Worm (Caenorhabditis elegans) whole organism, L3 larva: Measurements from ENCODE around the gene F48E3.9.

ENCODE experiments used
- R02D3.7 ChIP-seq: fragments of 150-350 bp; optimal IDR thresholded peaks from 2 replicates; lab custom pipeline; 2014; ENCODE audit warnings: missing biosample characterization, missing genetic modification characterization
- ZK546.5 ChIP-seq: sonication (generic microtip); optimal IDR thresholded peaks from 2 replicates; lab custom pipeline; 2017; ENCODE audit warnings: missing biosample characterization, missing genetic modification characterization
- aly-2 ChIP-seq: fragments of 150-350 bp; optimal IDR thresholded peaks from 2 replicates; lab custom pipeline; 2014; ENCODE audit warnings: missing biosample characterization, missing genetic modification characterization
- ama-1 ChIP-seq: fragments of 150-350 bp; optimal IDR thresholded peaks from 2 replicates; lab custom pipeline; 2018
- ceh-28 ChIP-seq: fragments of 150-350 bp; optimal IDR thresholded peaks from 2 replicates; lab custom pipeline; 2014; ENCODE audit warnings: missing biosample characterization, missing genetic modification reagents, missing genetic modification characterization
- ceh-82 ChIP-seq: fragments of 150-350 bp; optimal IDR thresholded peaks from 2 replicates; lab custom pipeline; 2014; ENCODE audit warnings: missing biosample characterization, missing genetic modification characterization
- ceh-9 ChIP-seq: sonication (generic microtip); optimal IDR thresholded peaks from 2 replicates; lab custom pipeline; 2018; ENCODE audit warnings: missing biosample characterization, missing genetic modification characterization
- daf-12 ChIP-seq: fragments of 150-350 bp; optimal IDR thresholded peaks from 2 replicates; lab custom pipeline; 2014; ENCODE audit warnings: missing biosample characterization, missing genetic modification reagents, missing genetic modification characterization
- egl-27 ChIP-seq: sonication (generic microtip); optimal IDR thresholded peaks from 4 replicates; lab custom pipeline; 2017; ENCODE audit warnings: missing biosample characterization, missing genetic modification reagents, missing genetic modification characterization
- elt-1 ChIP-seq: fragments of 150-350 bp; optimal IDR thresholded peaks from 2 replicates; lab custom pipeline; 2014; ENCODE audit warnings: missing biosample characterization, missing genetic modification characterization
- elt-2 ChIP-seq: sonication (generic microtip); optimal IDR thresholded peaks from 2 replicates; lab custom pipeline; 2016; ENCODE audit warnings: missing genetic modification reagents, mild to moderate bottlenecking, missing genetic modification characterization, missing compliant biosample characterization
- elt-3 ChIP-seq, 3 experiments: fragments of 150-350 bp in 1 of 3; sonication (generic microtip) in 2 of 3; optimal IDR thresholded peaks; 2 replicates in 2 of 3; 4 replicates in 1 of 3; lab custom pipeline; 2014 to 2017; ENCODE audit warnings: missing biosample characterization in 3 of 3, missing genetic modification characterization in 3 of 3
- eor-1 ChIP-seq, 2 experiments: fragments of 150-350 bp; optimal IDR thresholded peaks; 2 replicates each; lab custom pipeline; 2014 to 2018; ENCODE audit warnings: missing biosample characterization in 2 of 2, missing genetic modification characterization in 2 of 2
- fkh-10 ChIP-seq: sonication (generic microtip); optimal IDR thresholded peaks from 2 replicates; lab custom pipeline; 2017; ENCODE audit warnings: missing biosample characterization, missing genetic modification reagents, missing genetic modification characterization
- fkh-2 ChIP-seq: fragments of 150-350 bp; optimal IDR thresholded peaks from 2 replicates; lab custom pipeline; 2014; ENCODE audit warnings: missing biosample characterization, missing genetic modification reagents, missing genetic modification characterization
- fos-1 ChIP-seq: fragments of 150-350 bp; optimal IDR thresholded peaks from 2 replicates; lab custom pipeline; 2014; ENCODE audit warnings: missing biosample characterization, missing genetic modification characterization
- hmg-11 ChIP-seq: sonication (generic microtip); optimal IDR thresholded peaks from 2 replicates; lab custom pipeline; 2016; ENCODE audit warnings: missing genetic modification characterization, missing compliant biosample characterization
- jun-1 ChIP-seq: fragments of 150-350 bp; optimal IDR thresholded peaks from 2 replicates; lab custom pipeline; 2014; ENCODE audit warnings: missing biosample characterization, missing genetic modification reagents, missing genetic modification characterization
- lin-15B ChIP-seq: fragments of 150-350 bp; optimal IDR thresholded peaks from 2 replicates; lab custom pipeline; 2014; ENCODE audit warnings: missing biosample characterization, missing genetic modification characterization
- lin-39 ChIP-seq: fragments of 150-350 bp; optimal IDR thresholded peaks from 2 replicates; lab custom pipeline; 2018; ENCODE audit warnings: missing biosample characterization, missing genetic modification reagents, missing genetic modification characterization
- mdl-1 ChIP-seq: fragments of 150-350 bp; optimal IDR thresholded peaks from 2 replicates; lab custom pipeline; 2014; ENCODE audit warnings: missing biosample characterization, missing genetic modification characterization
- mml-1 ChIP-seq: fragments of 150-350 bp; sonication (generic microtip); optimal IDR thresholded peaks from 3 replicates; lab custom pipeline; 2014; ENCODE audit warnings: missing biosample characterization, missing genetic modification characterization
- nfya-1 ChIP-seq: sonication (generic microtip); optimal IDR thresholded peaks from 2 replicates; lab custom pipeline; 2017; ENCODE audit warnings: missing genetic modification characterization, mild to moderate bottlenecking, missing compliant biosample characterization, antibody characterized with exemption, moderate library complexity; ENCODE audit not compliant: insufficient read depth
- nhr-11 ChIP-seq: fragments of 150-350 bp; optimal IDR thresholded peaks from 2 replicates; lab custom pipeline; 2014; ENCODE audit warnings: missing biosample characterization, missing genetic modification characterization
- nhr-12 ChIP-seq: fragments of 150-350 bp; optimal IDR thresholded peaks from 2 replicates; lab custom pipeline; 2014; ENCODE audit warnings: missing biosample characterization, missing genetic modification characterization
- nhr-23 ChIP-seq: fragments of 150-350 bp; optimal IDR thresholded peaks from 2 replicates; lab custom pipeline; 2014; ENCODE audit warnings: missing biosample characterization, missing genetic modification reagents, missing genetic modification characterization
- nhr-237 ChIP-seq: fragments of 150-350 bp; optimal IDR thresholded peaks from 2 replicates; lab custom pipeline; 2014; ENCODE audit warnings: missing biosample characterization, missing genetic modification characterization
- nhr-25 ChIP-seq: sonication (generic microtip); optimal IDR thresholded peaks from 2 replicates; lab custom pipeline; 2017; ENCODE audit warnings: missing biosample characterization, missing genetic modification characterization
- nhr-28 ChIP-seq: fragments of 150-350 bp; optimal IDR thresholded peaks from 2 replicates; lab custom pipeline; 2014; ENCODE audit warnings: missing biosample characterization, missing genetic modification characterization
- nhr-43 ChIP-seq: sonication (generic microtip); optimal IDR thresholded peaks from 2 replicates; lab custom pipeline; 2016; ENCODE audit warnings: mild to moderate bottlenecking, missing genetic modification characterization, missing compliant biosample characterization; ENCODE audit not compliant: poor library complexity, severe bottlenecking
- nhr-67 ChIP-seq: fragments of 150-350 bp; optimal IDR thresholded peaks from 2 replicates; lab custom pipeline; 2014; ENCODE audit warnings: missing biosample characterization, missing genetic modification characterization
- nhr-76 ChIP-seq: fragments of 150-350 bp; sonication (generic microtip); optimal IDR thresholded peaks from 5 replicates; lab custom pipeline; 2014; ENCODE audit warnings: missing biosample characterization, missing genetic modification characterization
- nhr-77 ChIP-seq: fragments of 150-350 bp; optimal IDR thresholded peaks from 2 replicates; lab custom pipeline; 2014; ENCODE audit warnings: missing biosample characterization, missing genetic modification characterization
- pha-4 ChIP-seq: fragments of 150-350 bp; optimal IDR thresholded peaks from 2 replicates; lab custom pipeline; 2014; ENCODE audit warnings: missing biosample characterization, missing genetic modification reagents, missing genetic modification characterization
- pqm-1 ChIP-seq: fragments of 150-350 bp; optimal IDR thresholded peaks from 2 replicates; lab custom pipeline; 2017; ENCODE audit warnings: missing biosample characterization, missing genetic modification characterization, inconsistent platforms
- sea-2 ChIP-seq: fragments of 150-350 bp; sonication (generic microtip); optimal IDR thresholded peaks from 4 replicates; lab custom pipeline; 2014; ENCODE audit warnings: missing biosample characterization, missing genetic modification reagents, missing genetic modification characterization
- snpc-4 ChIP-seq: fragments of 150-350 bp; optimal IDR thresholded peaks from 2 replicates; lab custom pipeline; 2014; ENCODE audit warnings: missing biosample characterization, missing genetic modification characterization
- tbx-2 ChIP-seq: sonication (generic microtip); optimal IDR thresholded peaks from 2 replicates; lab custom pipeline; 2016; ENCODE audit warnings: mild to moderate bottlenecking, missing genetic modification characterization, missing compliant biosample characterization
- unc-39 ChIP-seq: sonication (generic microtip); optimal IDR thresholded peaks from 4 replicates; lab custom pipeline; 2017; ENCODE audit warnings: missing biosample characterization, missing genetic modification characterization
- zag-1 ChIP-seq: fragments of 150-350 bp; optimal IDR thresholded peaks from 2 replicates; lab custom pipeline; 2014; ENCODE audit warnings: missing biosample characterization, missing genetic modification characterization
- ztf-11 ChIP-seq: fragments of 150-350 bp; optimal IDR thresholded peaks from 2 replicates; lab custom pipeline; 2014; ENCODE audit warnings: missing biosample characterization, missing genetic modification characterization
- ztf-4 ChIP-seq: fragments of 150-350 bp; optimal IDR thresholded peaks from 2 replicates; lab custom pipeline; 2014; ENCODE audit warnings: missing biosample characterization, missing genetic modification characterization

F48E3.9 gene

ce11 chrX:7460516-7460915, 20.3 kb upstream of the F48E3.9 start:
- TF ChIP-seq tbx-2 (tag; lab: Kevin White, UChicago) (no peak), nfya-1 (peak; percentile 93), fos-1 (tag; lab: Kevin White, UChicago) (no peak), pha-4 (tag; lab: Kevin White, UChicago) (peak; percentile 7)

- no peak for TF ChIP-seq aly-2
Observed at ce11 chrX:7463637-7464036, 17.2 kb upstream of the F48E3.9 start, which contains the start of gene sox-2. sox-2 (minus strand) TSS chrX:7463736.

ce11 chrX:7464389-7464788, 16.5 kb upstream of the F48E3.9 start:
- TF ChIP-seq R02D3.7 (tag; lab: Kevin White, UChicago), result no peak
- TF ChIP-seq nfya-1, result peak; percentile 92
- TF ChIP-seq, all 47 proteins: peak for 1

ce11 chrX:7466682-7467081, 14.2 kb upstream of the F48E3.9 start:
- TF ChIP-seq nhr-12 (tag; lab: Kevin White, UChicago) (no peak), aly-2 (no peak), lin-39 (tag; lab: Kevin White, UChicago) (no peak), zag-1 (tag; lab: Kevin White, UChicago) (no peak), eor-1 (tag; optimal IDR thresholded peaks at IDR 0.05; lab: Kevin White, UChicago) (no peak), nhr-11 (no peak), sea-2 (GFP tag; lab: Kevin White, UChicago) (no peak), nhr-77 (no peak), ceh-28 (tag; lab: Kevin White, UChicago) (no peak), lin-15B (no peak), tbx-2 (tag; lab: Kevin White, UChicago) (no peak), nfya-1 (no peak), nhr-237 (tag; lab: Kevin White, UChicago) (no peak), pqm-1 (tag; lab: Kevin White, UChicago) (no peak), mdl-1 (no peak)
- TF ChIP-seq, all 47 proteins: peak for 0

- TF ChIP-seq pha-4 (tag; lab: Kevin White, UChicago), result no peak
- no peak for TF ChIP-seq nhr-11
- TF ChIP-seq lin-39 (tag; lab: Kevin White, UChicago), result no peak
- TF ChIP-seq ama-1 (lab: Kevin White, UChicago), result no peak
- no peak for TF ChIP-seq nhr-76 (tag; lab: Kevin White, UChicago)
- no peak for TF ChIP-seq ztf-4 (tag; lab: Kevin White, UChicago)
- no peak for TF ChIP-seq nhr-43 (tag; lab: Kevin White, UChicago)
- TF ChIP-seq ceh-9 (tag; lab: Kevin White, UChicago), result no peak
- TF ChIP-seq ztf-11 (tag; lab: Kevin White, UChicago), result no peak
- no peak for TF ChIP-seq egl-27 (tag; lab: Kevin White, UChicago)
- TF ChIP-seq daf-12, result no peak
- no peak for TF ChIP-seq fkh-10
- TF ChIP-seq mml-1 (tag; lab: Kevin White, UChicago), result no peak
- TF ChIP-seq mdl-1, result no peak
Observed at ce11 chrX:7469907-7470306, 10.9 kb upstream of the F48E3.9 start.

ce11 chrX:7474968-7475433, 5.9 kb upstream of the F48E3.9 start, which contains the start of gene coh-1:
coh-1 (minus strand) TSS chrX:7475018.
- TF ChIP-seq fkh-2 (no peak), ZK546.5 (tag; lab: Kevin White, UChicago) (no peak), hmg-11 (tag; lab: Kevin White, UChicago) (peak; percentile 87), snpc-4 (peak; percentile 37), nhr-67 (no peak), mml-1 (tag; lab: Kevin White, UChicago) (no peak), fos-1 (tag; lab: Kevin White, UChicago) (no peak), ceh-82 (tag; lab: Kevin White, UChicago) (no peak), jun-1 (tag; lab: Kevin White, UChicago) (peak; percentile 38), ceh-9 (tag; lab: Kevin White, UChicago) (no peak), ztf-4 (tag; lab: Kevin White, UChicago) (no peak), zag-1 (tag; lab: Kevin White, UChicago) (no peak), lin-15B (peak; percentile 45), nhr-28 (tag; lab: Kevin White, UChicago) (no peak), tbx-2 (tag; lab: Kevin White, UChicago) (no peak), nhr-76 (tag; lab: Kevin White, UChicago) (no peak), nhr-23 (tag; lab: Kevin White, UChicago) (peak; percentile 77), egl-27 (tag; lab: Kevin White, UChicago) (no peak), nhr-43 (tag; lab: Kevin White, UChicago) (peak; percentile 33), nhr-25 (tag; lab: Kevin White, UChicago) (peak; percentile 68), unc-39 (tag; lab: Kevin White, UChicago) (no peak), ama-1 (lab: Kevin White, UChicago) (no peak), daf-12 (no peak), elt-2 (tag; lab: Kevin White, UChicago) (peak; percentile 23), nfya-1 (peak; percentile 77), elt-1 (tag; lab: Kevin White, UChicago) (no peak), nhr-11 (no peak), elt-3 (tag; optimal IDR thresholded peaks at IDR 0.05; lab: Kevin White, UChicago) (no peak), sea-2 (GFP tag; lab: Kevin White, UChicago) (no peak), lin-39 (tag; lab: Kevin White, UChicago) (peak; percentile 78)
